Fruit fly (Drosophila melanogaster) whole organism, prepupa: ENCODE data around the gene pum.

Experiments used
- Blimp-1 ChIP-seq: fragments of 200-800 bp; sonication (Bioruptor generic); optimal IDR thresholded peaks from 3 replicates; lab custom pipeline; 2017; ENCODE audit warnings: missing biosample characterization, missing genetic modification characterization, mild to moderate bottlenecking, moderate library complexity, missing genetic modification reagents
- CG11762 ChIP-seq: fragments of 200-800 bp; sonication (Bioruptor generic); optimal IDR thresholded peaks from 3 replicates; lab custom pipeline; 2016; ENCODE audit warnings: missing biosample characterization, missing genetic modification characterization; ENCODE audit not compliant: insufficient read depth
- CG15336 ChIP-seq: fragments of 200-800 bp; sonication (Bioruptor generic); IDR thresholded peaks from 2 replicates; pipeline ENCODE4 v1.3.6; 2022; ENCODE audit warnings: missing biosample characterization, missing genetic modification characterization
- CG1621 ChIP-seq: fragments of 200-800 bp; sonication (Bioruptor generic); optimal IDR thresholded peaks from 3 replicates; lab custom pipeline; 2018; ENCODE audit warnings: missing biosample characterization, mild to moderate bottlenecking, missing genetic modification characterization
- CG16779 ChIP-seq: fragments of 200-800 bp; sonication (Bioruptor generic); optimal IDR thresholded peaks from 3 replicates; lab custom pipeline; 2017; ENCODE audit warnings: missing biosample characterization, mild to moderate bottlenecking, missing genetic modification characterization
- CG3032 ChIP-seq: fragments of 200-800 bp; optimal IDR thresholded peaks from 2 replicates; lab custom pipeline; 2019; ENCODE audit warnings: missing biosample characterization, mild to moderate bottlenecking, missing genetic modification characterization, moderate library complexity
- CG31627 ChIP-seq: fragments of 200-800 bp; sonication (Bioruptor generic); optimal IDR thresholded peaks from 3 replicates; lab custom pipeline; 2016; ENCODE audit warnings: missing biosample characterization, missing genetic modification characterization
- CG32006 ChIP-seq: fragments of 200-800 bp; sonication (Bioruptor generic); optimal IDR thresholded peaks from 3 replicates; lab custom pipeline; 2017; ENCODE audit warnings: missing biosample characterization, mild to moderate bottlenecking, missing genetic modification characterization
- CG34406 ChIP-seq: fragments of 200-800 bp; sonication (Bioruptor generic); optimal IDR thresholded peaks from 3 replicates; lab custom pipeline; 2016; ENCODE audit warnings: missing biosample characterization, missing genetic modification characterization
- CG3919 ChIP-seq: fragments of 200-800 bp; sonication (Bioruptor generic); optimal IDR thresholded peaks from 3 replicates; lab custom pipeline; 2016; ENCODE audit warnings: missing biosample characterization, missing genetic modification characterization
- CG4318 ChIP-seq: fragments of 200-800 bp; sonication (Bioruptor generic); optimal IDR thresholded peaks from 3 replicates; lab custom pipeline; 2017; ENCODE audit warnings: missing biosample characterization, mild to moderate bottlenecking, missing genetic modification characterization
- CG6163 ChIP-seq: fragments of 200-800 bp; sonication (Bioruptor generic); IDR thresholded peaks from 3 replicates; pipeline ENCODE4 v1.3.6; 2022; ENCODE audit warnings: missing biosample characterization, missing genetic modification characterization
- CG6276 ChIP-seq: fragments of 200-800 bp; sonication (Bioruptor generic); optimal IDR thresholded peaks from 2 replicates; lab custom pipeline; 2017; ENCODE audit warnings: missing biosample characterization, mild to moderate bottlenecking, missing genetic modification characterization
- CG6808 ChIP-seq: fragments of 200-800 bp; sonication (Bioruptor generic); optimal IDR thresholded peaks from 3 replicates; lab custom pipeline; 2017; ENCODE audit warnings: missing biosample characterization, missing genetic modification characterization, mild to moderate bottlenecking, moderate library complexity, missing genetic modification reagents
- CG6854 ChIP-seq: fragments of 200-800 bp; sonication (Bioruptor generic); optimal IDR thresholded peaks from 2 replicates; lab custom pipeline; 2017; ENCODE audit warnings: missing biosample characterization, mild to moderate bottlenecking, missing genetic modification characterization
- CG8119 ChIP-seq: fragments of 200-800 bp; sonication (Bioruptor generic); IDR thresholded peaks from 3 replicates; pipeline ENCODE4 v1.3.6; 2022; ENCODE audit warnings: missing biosample characterization, missing genetic modification characterization
- CG9139 ChIP-seq: fragments of 200-800 bp; sonication (Bioruptor generic); optimal IDR thresholded peaks from 3 replicates; lab custom pipeline; 2017; ENCODE audit warnings: missing biosample characterization, mild to moderate bottlenecking, missing genetic modification characterization
- Eip78C ChIP-seq: fragments of 200-800 bp; sonication (Bioruptor generic); peaks from one replicate; lab custom pipeline; 2016; ENCODE audit warnings: missing biosample characterization, missing genetic modification characterization
- Eip93F ChIP-seq: fragments of 200-800 bp; sonication (Bioruptor generic); optimal IDR thresholded peaks from 2 replicates; lab custom pipeline; 2016; ENCODE audit warnings: missing biosample characterization, mild to moderate bottlenecking, missing genetic modification characterization
- Gug ChIP-seq: fragments of 200-800 bp; sonication (Bioruptor generic); IDR thresholded peaks from 2 replicates; pipeline ENCODE4 v1.3.6; 2022; ENCODE audit warnings: missing biosample characterization, missing genetic modification characterization
- Hr38 ChIP-seq: sonication (Bioruptor generic); optimal IDR thresholded peaks from 2 replicates; lab custom pipeline; 2016; ENCODE audit warnings: missing biosample characterization, missing genetic modification characterization
- Hr39 ChIP-seq: fragments of 200-800 bp; sonication (Bioruptor generic); optimal IDR thresholded peaks from 2 replicates; lab custom pipeline; 2016; ENCODE audit warnings: missing biosample characterization, missing genetic modification characterization
- Hr4 ChIP-seq: fragments of 200-800 bp; sonication (Bioruptor generic); optimal IDR thresholded peaks from 3 replicates; lab custom pipeline; 2016; ENCODE audit warnings: missing biosample characterization, missing genetic modification characterization
- Met ChIP-seq: fragments of 200-800 bp; sonication (Bioruptor generic); optimal IDR thresholded peaks from 3 replicates; lab custom pipeline; 2016; ENCODE audit warnings: missing biosample characterization, missing genetic modification characterization
- OdsH ChIP-seq: fragments of 200-800 bp; sonication (Bioruptor generic); optimal IDR thresholded peaks from 3 replicates; lab custom pipeline; 2016; ENCODE audit warnings: missing biosample characterization, missing genetic modification characterization
- Smox ChIP-seq: fragments of 200-800 bp; sonication (Bioruptor generic); optimal IDR thresholded peaks from 3 replicates; lab custom pipeline; 2016; ENCODE audit warnings: missing biosample characterization, missing genetic modification characterization
- Sox102F ChIP-seq: fragments of 200-800 bp; sonication (Bioruptor generic); optimal IDR thresholded peaks from 2 replicates; lab custom pipeline; 2016; ENCODE audit warnings: missing biosample characterization, mild to moderate bottlenecking, missing genetic modification characterization
- acj6 ChIP-seq: fragments of 200-800 bp; sonication (Bioruptor generic); optimal IDR thresholded peaks from 3 replicates; lab custom pipeline; 2016; ENCODE audit warnings: missing biosample characterization, missing genetic modification characterization
- cyc ChIP-seq: fragments of 200-800 bp; sonication (Bioruptor generic); optimal IDR thresholded peaks from 3 replicates; lab custom pipeline; 2016; ENCODE audit warnings: missing biosample characterization, missing genetic modification characterization
- dsx ChIP-seq: fragments of 200-800 bp; optimal IDR thresholded peaks from 3 replicates; lab custom pipeline; 2019; ENCODE audit warnings: missing biosample characterization, mild to moderate bottlenecking, missing genetic modification characterization, moderate library complexity; ENCODE audit not compliant: poor library complexity, severe bottlenecking
- fkh ChIP-seq: fragments of 200-800 bp; sonication (Bioruptor generic); optimal IDR thresholded peaks from 3 replicates; lab custom pipeline; 2017; ENCODE audit warnings: missing biosample characterization, mild to moderate bottlenecking, missing genetic modification characterization, moderate library complexity
- net ChIP-seq: fragments of 200-800 bp; sonication (Bioruptor generic); optimal IDR thresholded peaks from 3 replicates; lab custom pipeline; 2016; ENCODE audit warnings: missing biosample characterization, missing genetic modification characterization
- pdm3 ChIP-seq: fragments of 200-800 bp; sonication (Bioruptor generic); optimal IDR thresholded peaks from 3 replicates; lab custom pipeline; 2016; ENCODE audit warnings: missing biosample characterization, missing genetic modification characterization
- salr ChIP-seq, 2 experiments: fragments of 200-800 bp; sonication (Bioruptor generic); optimal IDR thresholded peaks; 3 replicates each; lab custom pipeline; 2016 to 2018; ENCODE audit warnings: missing biosample characterization in 2 of 2, missing genetic modification characterization in 2 of 2, mild to moderate bottlenecking in 1 of 2
- ss ChIP-seq, 2 experiments: fragments of 200-800 bp; sonication (Bioruptor generic); optimal IDR thresholded peaks; 2 replicates in 1 of 2; 3 replicates in 1 of 2; lab custom pipeline; 2017 to 2018; ENCODE audit warnings: mild to moderate bottlenecking in 2 of 2, missing biosample characterization in 2 of 2, missing genetic modification characterization in 2 of 2, moderate library complexity in 1 of 2
- svp ChIP-seq: fragments of 200-800 bp; sonication (Bioruptor generic); peaks from one replicate; lab custom pipeline; 2016; ENCODE audit warnings: missing biosample characterization, missing genetic modification characterization
- topi ChIP-seq: fragments of 200-800 bp; sonication (Bioruptor generic); optimal IDR thresholded peaks from 3 replicates; lab custom pipeline; 2016; ENCODE audit warnings: missing biosample characterization, missing genetic modification characterization
- vri ChIP-seq: fragments of 200-800 bp; sonication (Bioruptor generic); optimal IDR thresholded peaks from 3 replicates; lab custom pipeline; 2016; ENCODE audit warnings: missing biosample characterization, mild to moderate bottlenecking, missing genetic modification characterization

pum gene

DNA sequence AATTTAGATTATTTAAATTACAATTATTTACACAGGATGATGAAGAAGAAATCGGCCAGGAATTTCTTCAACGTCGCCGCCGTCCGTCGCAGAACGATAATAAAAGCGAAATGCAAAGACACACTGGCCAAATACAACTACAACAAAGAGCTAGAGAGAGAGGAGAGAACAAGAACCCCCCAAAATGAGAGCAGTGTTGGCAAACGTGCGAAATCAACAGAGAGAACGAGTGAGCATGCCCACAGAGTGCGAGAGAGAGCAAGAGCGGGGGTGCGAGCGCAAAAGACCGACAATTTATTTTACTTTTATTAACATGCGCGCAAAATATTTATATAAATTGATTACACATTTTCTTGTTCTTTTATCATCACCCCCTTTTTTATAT lies 607 bp downstream of the pum start (continued):
- TF ChIP-seq CG15336 (no peak; the same call in 1 of the 2 replicates), CG31627 (no peak), CG6276 (GFP tag; lab: Kevin White, UChicago) (no peak)

DNA sequence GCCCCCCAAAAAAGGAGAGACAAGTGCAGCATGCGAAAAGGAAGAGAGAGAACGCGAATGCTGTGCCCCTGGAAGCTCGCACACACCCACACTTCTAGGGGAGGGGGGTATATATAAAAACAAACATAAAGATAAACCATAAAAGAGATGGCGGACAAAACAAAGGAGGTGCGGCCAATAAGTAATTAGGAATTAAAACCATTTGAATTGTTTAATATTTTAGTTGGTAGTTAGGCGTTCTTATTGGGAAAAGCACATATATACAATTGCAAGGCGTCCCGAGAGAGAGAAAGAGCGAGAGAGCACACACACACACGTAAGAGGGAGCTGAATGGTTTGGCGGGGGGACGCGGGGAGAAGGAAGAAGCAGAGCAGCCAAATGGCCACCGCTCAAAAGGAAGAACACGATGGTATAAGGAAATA lies 1.4 kb downstream of the pum start:
- TF ChIP-seq cyc (no peak), vri (GFP tag; lab: Kevin White, UChicago) (no peak), CG6854 (no peak), acj6 (GFP tag; lab: Kevin White, UChicago) (no peak), CG1621 (no peak), Sox102F (no peak), CG11762 (no peak), CG16779 (tag; lab: Kevin White, UChicago) (no peak), CG32006 (GFP tag; lab: Kevin White, UChicago) (no peak), CG6808 (GFP tag; lab: Kevin White, UChicago) (no peak), CG4318 (GFP tag; lab: Kevin White, UChicago) (no peak), Blimp-1 (GFP tag; lab: Kevin White, UChicago) (no peak), salr (GFP tag; optimal IDR thresholded peaks at IDR 0.05; lab: Kevin White, UChicago) (no peak), svp (GFP tag; lab: Kevin White, UChicago) (peak; percentile 53), ss (GFP tag; optimal IDR thresholded peaks at IDR 0.05; lab: Kevin White, UChicago) (peak; percentile 23 to 29), CG34406 (GFP tag; lab: Kevin White, UChicago) (no peak), Hr4 (no peak), Met (no peak), Eip93F (GFP tag; lab: Kevin White, UChicago) (no peak), CG3919 (GFP tag; lab: Kevin White, UChicago) (peak; percentile 4), CG9139 (GFP tag; lab: Kevin White, UChicago) (peak; percentile 11), Hr39 (GFP tag; lab: Kevin White, UChicago) (no peak), CG3032 (tag; lab: Kevin White, UChicago) (peak; percentile 0), CG15336 (0 out of 2 replicates have a peak, but pooled peaks have one; percentile 17), Eip78C (GFP tag; lab: Kevin White, UChicago) (peak; percentile 29), CG6163 (peak; percentile 81)
- TF ChIP-seq, all 60 proteins: peak for 8

DNA sequence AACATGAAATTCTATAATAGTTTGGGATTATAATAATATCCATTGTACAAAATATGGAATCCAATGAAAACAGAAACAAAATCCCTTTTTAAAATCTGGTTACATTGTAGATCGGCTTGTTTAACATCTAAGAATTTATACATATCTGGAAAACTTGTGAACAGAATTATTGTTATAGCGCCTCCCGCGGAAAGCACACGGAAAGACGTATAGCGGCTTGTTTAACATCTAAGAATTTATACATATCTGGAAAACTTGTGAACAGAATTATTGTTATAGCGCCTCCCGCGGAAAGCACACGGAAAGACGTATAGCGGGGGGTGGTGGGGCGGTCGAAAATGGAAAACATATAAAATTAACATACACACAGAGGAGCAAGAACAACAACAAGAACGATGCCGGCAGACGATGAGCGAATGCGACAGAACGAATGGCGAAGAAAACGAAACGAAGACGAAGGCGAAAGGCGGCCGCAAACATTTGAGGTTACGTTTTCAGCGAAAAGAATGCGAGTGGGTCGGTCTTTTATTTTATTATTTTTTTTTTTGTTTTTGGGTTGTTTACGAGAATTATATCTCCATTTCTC lies 1.9 kb downstream of the pum start:
- TF ChIP-seq svp (GFP tag; lab: Kevin White, UChicago): peak; percentile 70
- peak; percentile 28; the same call in 1 of the 3 replicates for TF ChIP-seq CG6163
- TF ChIP-seq Eip78C (GFP tag; lab: Kevin White, UChicago): peak; percentile 34

DNA sequence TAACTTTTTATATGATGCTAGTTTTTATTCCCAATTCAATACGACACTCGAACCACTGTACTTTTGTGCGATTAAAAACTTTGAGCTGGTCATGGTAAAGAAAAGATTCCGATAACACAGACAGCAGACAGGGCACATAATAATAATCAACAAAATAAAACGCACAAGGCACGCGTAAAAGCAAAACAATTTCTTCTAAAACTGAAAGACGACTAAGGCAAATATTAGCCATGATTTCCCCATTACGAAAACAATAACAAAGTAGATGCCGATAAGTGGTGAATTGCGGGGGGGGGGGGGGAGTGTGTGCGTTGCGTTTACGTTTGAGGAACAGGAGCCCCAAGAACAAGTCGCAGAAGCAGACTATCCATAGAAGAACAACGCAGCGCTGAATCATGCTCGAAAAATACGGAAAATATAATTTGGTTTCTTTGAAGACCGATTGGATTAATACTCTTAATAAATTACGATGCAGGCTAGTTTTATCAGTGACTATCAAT lies 2.7 kb downstream of the pum start:
- TF ChIP-seq Eip78C (GFP tag; lab: Kevin White, UChicago) (peak; percentile 5), svp (GFP tag; lab: Kevin White, UChicago) (peak; percentile 57), dsx (peak; percentile 22), pdm3 (GFP tag; lab: Kevin White, UChicago) (no peak), OdsH (GFP tag; lab: Kevin White, UChicago) (no peak), vri (GFP tag; lab: Kevin White, UChicago) (no peak), net (GFP tag; lab: Kevin White, UChicago) (no peak), topi (no peak), CG32006 (GFP tag; lab: Kevin White, UChicago) (no peak), CG15336 (no peak), CG6163 (peak; percentile 38; the same call in 1 of the 3 replicates), Hr38 (GFP tag; lab: Kevin White, UChicago) (no peak), CG8119 (0 out of 3 replicates have a peak, but pooled peaks have one; percentile 22), Gug (GFP tag; lab: Robert Waterston, UW) (no peak), Smox (GFP tag; lab: Kevin White, UChicago) (no peak), fkh (GFP tag; lab: Kevin White, UChicago) (peak; percentile 60), Met (no peak)
